Worm (Caenorhabditis elegans) whole organism, L1 larva: ENCODE data around the gene Y62E10A.13.

Experiments used
- fkh-10 ChIP-seq: sonication (generic microtip); optimal IDR thresholded peaks from 2 replicates; lab custom pipeline; 2017; ENCODE audit warnings: missing biosample characterization, missing genetic modification reagents, missing genetic modification characterization
- lin-15B ChIP-seq: fragments of 150-350 bp; sonication (generic microtip); optimal IDR thresholded peaks from 3 replicates; lab custom pipeline; 2014; ENCODE audit warnings: missing biosample characterization, missing genetic modification characterization
- nhr-12 ChIP-seq: sonication (generic microtip); optimal IDR thresholded peaks from 2 replicates; lab custom pipeline; 2017; ENCODE audit warnings: missing biosample characterization, missing genetic modification characterization

- no peak for TF ChIP-seq lin-15B
- TF ChIP-seq nhr-12 (tag; lab: Kevin White, UChicago), result no peak
- no peak for TF ChIP-seq fkh-10 (GFP tag; lab: Kevin White, UChicago)
These were observed 15.0 kb downstream of the Y62E10A.13 start, which contains the start of gene rab-19 for ce11 chrIV:13383763-13384436.
